Worm (Caenorhabditis elegans) whole organism, mixed stage, embryonic: ENCODE measurements around the gene col-92.

ENCODE experiments used
- ceh-83 ChIP-seq: fragments of 200-800 bp; sonication (Bioruptor generic); optimal IDR thresholded peaks from 2 replicates; lab custom pipeline; 2018; ENCODE audit warnings: mild to moderate bottlenecking, missing genetic modification characterization, missing compliant biosample characterization
- cnd-1 ChIP-seq: fragments of 200-800 bp; sonication (Bioruptor generic); optimal IDR thresholded peaks from 2 replicates; lab custom pipeline; 2018; ENCODE audit warnings: mild to moderate bottlenecking, missing genetic modification characterization, missing compliant biosample characterization
- lsy-2 ChIP-seq: fragments of 150-350 bp; optimal IDR thresholded peaks from 2 replicates; lab custom pipeline; 2014; ENCODE audit warnings: missing biosample characterization, missing genetic modification characterization
- nhr-12 ChIP-seq: fragments of 150-350 bp; optimal IDR thresholded peaks from 2 replicates; lab custom pipeline; 2014; ENCODE audit warnings: missing biosample characterization, missing genetic modification characterization
- nhr-237 ChIP-seq: fragments of 150-350 bp; optimal IDR thresholded peaks from 2 replicates; lab custom pipeline; 2014; ENCODE audit warnings: missing biosample characterization, missing genetic modification characterization
- sem-2 ChIP-seq: fragments of 200-800 bp; sonication (Bioruptor generic); optimal IDR thresholded peaks from 2 replicates; lab custom pipeline; 2018; ENCODE audit warnings: mild to moderate bottlenecking, missing genetic modification characterization, missing compliant biosample characterization
- snpc-4 ChIP-seq: fragments of 150-350 bp; optimal IDR thresholded peaks from 2 replicates; lab custom pipeline; 2014; ENCODE audit warnings: missing biosample characterization, missing genetic modification characterization
- tbx-8 ChIP-seq: fragments of 200-800 bp; sonication (Bioruptor generic); optimal IDR thresholded peaks from 2 replicates; lab custom pipeline; 2018; ENCODE audit warnings: mild to moderate bottlenecking, missing genetic modification characterization, moderate library complexity, missing compliant biosample characterization
- unc-62 ChIP-seq: fragments of 150-350 bp; optimal IDR thresholded peaks from 2 replicates; lab custom pipeline; 2014; ENCODE audit warnings: missing biosample characterization, missing genetic modification reagents, missing genetic modification characterization

DNA sequence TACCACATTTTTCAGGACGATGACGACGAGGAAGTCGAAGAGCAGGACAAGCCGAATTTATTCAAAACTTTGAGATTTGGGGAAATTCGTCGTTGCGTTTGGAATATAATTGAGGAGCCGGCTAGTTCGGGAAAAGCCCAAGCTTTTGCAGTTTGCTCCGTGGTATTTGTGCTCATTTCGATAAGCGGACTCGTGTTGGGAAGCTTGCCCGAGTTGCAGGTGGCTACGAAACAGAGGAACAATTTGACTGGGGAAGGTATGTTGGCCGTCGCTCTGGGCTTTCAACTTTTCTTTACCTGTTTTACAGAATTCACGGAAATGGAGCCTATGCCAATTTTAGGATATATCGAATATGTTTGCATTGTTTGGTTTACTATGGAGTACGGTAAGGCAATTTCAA, 39.2 kb upstream of the col-92 start:
- TF ChIP-seq lsy-2 (no peak), nhr-12 (tag; lab: Kevin White, UChicago) (no peak), cnd-1 (tag; lab: Kevin White, UChicago) (no peak), nhr-237 (tag; lab: Kevin White, UChicago) (no peak), snpc-4 (tag; lab: Kevin White, UChicago) (no peak), tbx-8 (GFP tag; lab: Kevin White, UChicago) (no peak), sem-2 (GFP tag; lab: Kevin White, UChicago) (no peak), unc-62 (GFP tag; lab: Kevin White, UChicago) (no peak), ceh-83 (GFP tag; lab: Kevin White, UChicago) (peak; percentile 11)
